Fruit fly (Drosophila melanogaster): Measurements from ENCODE around the gene Ilp5.

DNA sequence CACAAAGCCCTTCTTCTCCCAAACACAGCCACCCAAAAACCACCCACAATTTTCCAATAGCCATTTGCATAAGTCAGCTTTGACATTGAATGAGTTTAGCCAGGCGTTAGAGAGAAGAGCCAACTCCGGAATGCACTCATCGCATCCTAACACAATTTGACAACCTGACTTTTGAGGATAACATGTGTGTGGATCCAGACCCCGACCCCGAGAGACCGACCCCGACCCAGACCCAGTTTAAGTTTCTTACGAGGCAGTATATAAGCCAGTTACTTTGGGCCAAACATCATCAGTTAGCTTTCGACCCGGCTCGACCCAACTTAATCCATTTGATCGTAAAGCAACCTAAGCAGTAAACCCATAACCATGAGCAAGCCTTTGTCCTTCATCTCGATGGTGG lies 24.3 kb downstream of the Ilp5 start, which contains the start of gene Ilp2:
- TF ChIP-seq lz (GFP tag; optimal IDR thresholded peaks at IDR 0.05) (no peak), CG3032 (tag; optimal IDR thresholded peaks at IDR 0.05) (no peak), Met (GFP tag; optimal IDR thresholded peaks at IDR 0.05) (no peak), Eip75B (GFP tag; optimal IDR thresholded peaks at IDR 0.05) (no peak), CG6854 (GFP tag; optimal IDR thresholded peaks at IDR 0.05) (no peak)
